Fruit fly (Drosophila melanogaster): Measurements from ENCODE around the gene CG7101.

DNA sequence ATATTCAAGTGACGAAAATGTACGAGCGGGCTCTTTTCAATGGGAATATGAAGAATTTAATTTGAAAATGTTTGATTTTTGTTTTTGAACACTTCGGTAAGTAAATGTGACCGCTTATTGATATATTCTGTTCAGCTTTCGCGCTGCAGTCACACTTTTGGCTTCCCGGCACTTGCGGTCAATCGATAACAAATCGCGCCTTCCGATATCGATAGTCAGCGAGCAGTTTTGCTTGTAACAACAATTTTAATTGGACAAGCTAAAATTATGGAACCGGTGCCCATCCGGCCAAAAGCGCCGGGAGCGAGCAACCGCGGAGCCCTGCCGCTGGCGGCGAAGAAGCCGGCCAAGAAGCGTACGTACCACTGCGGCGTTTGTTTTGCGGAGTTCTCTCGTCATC is at the start of gene CG7101:
- no peak for TF ChIP-seq Vsx2 (GFP tag; optimal IDR thresholded peaks at IDR 0.05; ENCODE audit: partially characterized antibody)
- TF ChIP-seq usp (GFP tag; optimal IDR thresholded peaks at IDR 0.05): no peak
- TF ChIP-seq psq (GFP tag; optimal IDR thresholded peaks at IDR 0.05): no peak
- no peak for TF ChIP-seq N (GFP tag; optimal IDR thresholded peaks at IDR 0.05)
- TF ChIP-seq br (GFP tag; optimal IDR thresholded peaks at IDR 0.05): no peak
- no peak for TF ChIP-seq h (GFP tag; optimal IDR thresholded peaks at IDR 0.05)
- TF ChIP-seq sage (GFP tag; optimal IDR thresholded peaks at IDR 0.05): no peak
- TF ChIP-seq Abd-B (GFP tag; optimal IDR thresholded peaks at IDR 0.05): no peak
- TF ChIP-seq Hr78 (GFP tag; optimal IDR thresholded peaks at IDR 0.05): no peak
- TF ChIP-seq Sp1 (GFP tag; optimal IDR thresholded peaks at IDR 0.05): no peak
- TF ChIP-seq dsf (GFP tag; optimal IDR thresholded peaks at IDR 0.05; ENCODE audit: borderline replicate concordance): no peak
- no peak for TF ChIP-seq Dfd (GFP tag; optimal IDR thresholded peaks at IDR 0.05)
- no peak for TF ChIP-seq brk (GFP tag; optimal IDR thresholded peaks at IDR 0.05)
